Worm (Caenorhabditis elegans): ENCODE data around the gene ZK622.1.

DNA sequence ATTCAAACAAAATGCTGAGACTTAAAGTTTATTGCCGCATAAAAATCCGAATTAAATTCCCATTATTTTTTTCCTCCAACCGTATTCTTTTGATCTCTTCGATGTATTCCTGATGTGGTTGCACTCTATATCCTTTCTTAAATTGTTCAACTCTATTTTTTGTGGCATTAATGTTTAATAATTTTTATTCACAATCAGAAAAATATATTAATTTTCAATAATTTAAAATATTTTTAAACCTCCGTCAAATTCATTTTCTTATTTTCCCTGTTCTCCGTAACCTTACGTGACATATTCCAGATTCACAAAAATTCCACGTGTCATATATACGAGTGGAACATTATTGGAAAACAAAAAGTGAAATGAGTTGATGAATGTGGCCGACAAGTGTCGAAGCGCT lies 18.1 kb downstream of the ZK622.1 start, which contains the start of gene gcy-12:
- TF ChIP-seq alr-1 (tag; optimal IDR thresholded peaks at IDR 0.05) (no peak), lin-39 (tag; optimal IDR thresholded peaks at IDR 0.05) (no peak), skn-1 (tag; optimal IDR thresholded peaks at IDR 0.05) (no peak), ama-1 (optimal IDR thresholded peaks at IDR 0.05) (no peak), nhr-237 (tag; optimal IDR thresholded peaks at IDR 0.05) (no peak), gmeb-1 (tag; optimal IDR thresholded peaks at IDR 0.05) (no peak), mdl-1 (tag; optimal IDR thresholded peaks at IDR 0.05) (no peak), snpc-4 (tag; optimal IDR thresholded peaks at IDR 0.05) (no peak), lsy-2 (tag; optimal IDR thresholded peaks at IDR 0.05) (no peak)
